Worm (Caenorhabditis elegans): Measurements from ENCODE around the gene wrt-9.

wrt-9 gene

ce11 chrX:1589114-1589902 is 12.9 kb downstream of the wrt-9 start (continued):
- no peak for TF ChIP-seq egrh-3 (GFP tag; IDR thresholded peaks at IDR 0.05)
- no peak for TF ChIP-seq unc-130 (GFP tag; optimal IDR thresholded peaks at IDR 0.05)
- TF ChIP-seq lin-26 (GFP tag; IDR thresholded peaks at IDR 0.05) = peak; percentile 64
- no peak for TF ChIP-seq snpc-1.1 (tag; optimal IDR thresholded peaks at IDR 0.05; ENCODE audit: insufficient read depth)
- no peak for TF ChIP-seq Y56A3A.18 (GFP tag; IDR thresholded peaks at IDR 0.05)

DNA sequence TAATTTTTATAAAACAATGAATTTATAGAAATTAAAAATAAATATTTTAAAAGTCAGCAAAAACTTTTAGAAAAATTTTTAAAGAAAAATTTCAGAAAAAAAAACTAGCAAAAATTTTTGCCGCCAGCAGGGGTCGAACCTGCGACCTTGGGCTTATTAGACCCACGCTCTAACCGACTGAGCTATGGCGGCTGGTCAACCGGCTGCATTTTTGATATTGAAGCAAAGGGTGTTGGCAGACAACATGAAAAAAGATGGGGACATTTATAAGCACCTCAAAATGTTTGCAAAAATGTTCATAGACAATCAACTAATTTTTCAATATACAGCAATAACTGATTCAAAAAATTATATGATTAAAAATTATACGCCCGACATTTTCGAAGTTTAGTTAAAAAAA is 13.5 kb downstream of the wrt-9 start:
- TF ChIP-seq fkh-3 (tag; optimal IDR thresholded peaks at IDR 0.05) (no peak), madf-10 (tag; optimal IDR thresholded peaks at IDR 0.05) (no peak), rec-8 (tag; optimal IDR thresholded peaks at IDR 0.05) (no peak), tbp1 (GFP tag; optimal IDR thresholded peaks at IDR 0.05) (peak; percentile 85), cebp-1 (GFP tag; IDR thresholded peaks at IDR 0.05) (no peak), cebp-1 (tag; optimal IDR thresholded peaks at IDR 0.05) (peak; percentile 13), ztf-18 (tag; optimal IDR thresholded peaks at IDR 0.05) (no peak), K12H6.12 (tag; optimal IDR thresholded peaks at IDR 0.05) (no peak), Y95B8A.8 (GFP tag; IDR thresholded peaks at IDR 0.05) (no peak), snpc-1.3 (tag; optimal IDR thresholded peaks at IDR 0.05; ENCODE audit: insufficient read depth) (peak; percentile 33), F57A8.1 (GFP tag; optimal IDR thresholded peaks at IDR 0.05) (no peak), F23B12.7 (tag; optimal IDR thresholded peaks at IDR 0.05; ENCODE audit: insufficient read depth) (no peak), zfh-2 (GFP tag; conservative IDR thresholded peaks at IDR 0.05) (no peak), Y67H2A.10 (GFP tag; conservative IDR thresholded peaks at IDR 0.05) (no peak), nhr-179 (tag; optimal IDR thresholded peaks at IDR 0.05) (no peak), ceh-40 (GFP tag; IDR thresholded peaks at IDR 0.05) (no peak), rcor-1 (GFP tag; IDR thresholded peaks at IDR 0.05) (no peak), ceh-79 (tag; optimal IDR thresholded peaks at IDR 0.05) (no peak), ekl-4 (GFP tag; IDR thresholded peaks at IDR 0.05) (no peak), xnd-1 (tag; optimal IDR thresholded peaks at IDR 0.05) (no peak), ztf-25 (GFP tag; IDR thresholded peaks at IDR 0.05) (no peak), snpc-4 (GFP tag; optimal IDR thresholded peaks at IDR 0.05) (no peak), snpc-4 (tag; optimal IDR thresholded peaks at IDR 0.05) (no peak), lin-54 (GFP tag; optimal IDR thresholded peaks at IDR 0.05) (no peak), pbrm-1 (GFP tag; IDR thresholded peaks at IDR 0.05) (peak; percentile 47), aptf-3 (GFP tag; IDR thresholded peaks at IDR 0.05) (no peak), lsl-1 (GFP tag; optimal IDR thresholded peaks at IDR 0.05) (no peak), egl-44 (GFP tag; IDR thresholded peaks at IDR 0.05) (no peak), ccch-3 (GFP tag; optimal IDR thresholded peaks at IDR 0.05) (no peak), rpc-1 (optimal IDR thresholded peaks at IDR 0.05) (peak; percentile 16), rpc-1 (tag; optimal IDR thresholded peaks at IDR 0.05) (peak; percentile 70), ZK185.1 (tag; optimal IDR thresholded peaks at IDR 0.05; ENCODE audit: poor library complexity, severe bottlenecking) (no peak), egl-18 (GFP tag; IDR thresholded peaks at IDR 0.05) (no peak), B0019.2 (GFP tag; conservative IDR thresholded peaks at IDR 0.05) (no peak), unc-130 (GFP tag; optimal IDR thresholded peaks at IDR 0.05) (no peak), madf-3 (GFP tag; IDR thresholded peaks at IDR 0.05) (0 out of 2 replicates have a peak, but pooled peaks have one; percentile 13), Y79H2A.3 (GFP tag; conservative IDR thresholded peaks at IDR 0.05) (0 out of 2 replicates have a peak, but pooled peaks have one; percentile 15), hlh-26 (GFP tag; conservative IDR thresholded peaks at IDR 0.05) (no peak), nhr-120 (GFP tag; IDR thresholded peaks at IDR 0.05) (no peak), hmg-1.2 (GFP tag; IDR thresholded peaks at IDR 0.05) (peak; percentile 46), hmg-20 (GFP tag; IDR thresholded peaks at IDR 0.05) (no peak), D2030.7 (GFP tag; IDR thresholded peaks at IDR 0.05) (peak; percentile 27)

All from whole organism, young adult.